Fruit fly (Drosophila melanogaster): ENCODE results near the gene DNAlig3.

dm6 chr3R:12371671-12372070, 30.0 kb downstream of the DNAlig3 start, which contains the start of gene GstD2:
- no peak for TF ChIP-seq gl (tag; optimal IDR thresholded peaks at IDR 0.05)
- TF ChIP-seq CG9948 (tag; optimal IDR thresholded peaks at IDR 0.05), result no peak
- TF ChIP-seq CG13204 (GFP tag; optimal IDR thresholded peaks at IDR 0.05), result no peak
- no peak for TF ChIP-seq CG14655 (GFP tag; optimal IDR thresholded peaks at IDR 0.05)
- no peak for TF ChIP-seq CG10348 (GFP tag; IDR thresholded peaks at IDR 0.05)
- TF ChIP-seq CG15710 (tag; optimal IDR thresholded peaks at IDR 0.05), result no peak
- no peak for TF ChIP-seq Snoo (tag; optimal IDR thresholded peaks at IDR 0.05)

Data from whole organism, pupa.